Fruit fly (Drosophila melanogaster): ENCODE data around the gene mri.

mri gene

DNA sequence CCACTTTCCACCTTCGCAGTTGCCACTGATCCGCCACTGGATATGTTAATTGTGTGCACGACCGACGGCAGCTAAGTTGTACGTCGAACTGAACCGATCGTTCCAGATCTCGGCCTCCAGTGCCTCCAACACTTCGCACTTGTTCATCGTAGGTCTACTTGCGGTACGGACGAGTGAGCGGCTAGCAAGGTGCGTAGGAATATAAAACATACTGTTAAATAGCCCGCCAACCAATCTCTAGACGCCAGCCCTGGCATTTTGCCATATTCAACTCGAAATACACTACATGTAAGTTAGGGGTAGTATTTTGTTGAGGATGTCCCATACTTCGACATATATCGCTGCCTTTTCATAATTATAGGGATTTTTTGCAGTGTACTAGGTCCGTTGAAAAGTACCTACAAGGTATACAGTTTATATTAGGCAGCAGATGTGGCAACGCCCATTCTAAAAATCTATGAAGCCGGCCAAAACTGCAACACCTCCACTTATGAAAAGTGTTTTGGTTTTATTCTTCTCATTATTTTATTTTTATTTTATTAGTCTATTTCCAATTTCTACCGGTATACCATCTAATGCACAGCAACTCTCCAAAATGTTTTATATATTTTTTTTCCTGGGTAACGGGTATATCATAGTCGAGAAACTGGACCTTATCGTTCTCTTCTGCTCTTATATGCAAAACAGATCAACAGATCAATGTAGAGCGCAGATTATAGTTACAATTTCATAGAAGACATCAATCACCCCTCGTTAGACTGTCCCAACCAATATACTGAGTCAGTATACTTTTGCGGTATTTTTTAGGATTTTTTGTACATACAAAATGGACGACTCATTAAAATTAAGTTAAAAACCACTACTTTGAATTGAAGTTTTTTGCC is 23.3 kb downstream of the mri start, which contains the start of the genes pyx and CG33229 (continued):
- TF ChIP-seq CG13296 (GFP tag; optimal IDR thresholded peaks at IDR 0.05) = peak; percentile 77
- TF ChIP-seq dmrt99B (tag; optimal IDR thresholded peaks at IDR 0.05) = peak; percentile 81
- peak; percentile 80 for TF ChIP-seq Hmr (GFP tag; optimal IDR thresholded peaks at IDR 0.05)
- TF ChIP-seq maf-S (GFP tag; optimal IDR thresholded peaks at IDR 0.05) = peak; percentile 70
- TF ChIP-seq CG12155 (GFP tag; optimal IDR thresholded peaks at IDR 0.05) = peak; percentile 87
- peak; percentile 59 for TF ChIP-seq Xrp1 (GFP tag; IDR thresholded peaks at IDR 0.05)
- peak; percentile 37 for TF ChIP-seq BEAF-32 (GFP tag; optimal IDR thresholded peaks at IDR 0.05)
- TF ChIP-seq vnd (GFP tag; IDR thresholded peaks at IDR 0.05; ENCODE audit: partially characterized antibody) = no peak
- TF ChIP-seq CG2889 (GFP tag; IDR thresholded peaks at IDR 0.05) = peak; percentile 60; the same call in 2 of the 3 replicates
- peak; percentile 28 for TF ChIP-seq her (GFP tag; optimal IDR thresholded peaks at IDR 0.05)
- peak; percentile 72 for TF ChIP-seq CG11085 (GFP tag; IDR thresholded peaks at IDR 0.05)
- peak; percentile 78 for TF ChIP-seq CG10431 (GFP tag; optimal IDR thresholded peaks at IDR 0.05)
- peak; percentile 88 for TF ChIP-seq CG15269 (tag; optimal IDR thresholded peaks at IDR 0.05)
- TF ChIP-seq gcm2 (GFP tag; optimal IDR thresholded peaks at IDR 0.05) = peak; percentile 74
- TF ChIP-seq TFAM (GFP tag; optimal IDR thresholded peaks at IDR 0.05) = peak; percentile 31
- TF ChIP-seq Hr39 (optimal IDR thresholded peaks at IDR 0.05) = no peak
- 0 out of 2 replicates have a peak, but pooled peaks have one; percentile 11 for TF ChIP-seq CkIIα-i1 (GFP tag; IDR thresholded peaks at IDR 0.05)
- peak; percentile 59 for TF ChIP-seq Myb (GFP tag; optimal IDR thresholded peaks at IDR 0.05)
- TF ChIP-seq Atf6 (GFP tag; IDR thresholded peaks at IDR 0.05) = peak; percentile 75
- peak; percentile 20 for TF ChIP-seq CG9797 (GFP tag; optimal IDR thresholded peaks at IDR 0.05)
- TF ChIP-seq lab (GFP tag; optimal IDR thresholded peaks at IDR 0.05) = peak; percentile 84
- no peak for TF ChIP-seq CG2129 (GFP tag; IDR thresholded peaks at IDR 0.05; ENCODE audit: partially characterized antibody)
- TF ChIP-seq CG30020 (tag; optimal IDR thresholded peaks at IDR 0.05) = peak; percentile 59
- 0 out of 3 replicates have a peak, but pooled peaks have one; percentile 57 for TF ChIP-seq CG2199 (GFP tag; IDR thresholded peaks at IDR 0.05)
- TF ChIP-seq repo (GFP tag; optimal IDR thresholded peaks at IDR 0.05) = peak; percentile 57
- peak; percentile 57 for TF ChIP-seq CG18011 (GFP tag; optimal IDR thresholded peaks at IDR 0.05)
- no peak for TF ChIP-seq fd102C (GFP tag; optimal IDR thresholded peaks at IDR 0.05)
- TF ChIP-seq CG4424 (GFP tag; optimal IDR thresholded peaks at IDR 0.05) = peak; percentile 89
- TF ChIP-seq CG11093 (GFP tag; IDR thresholded peaks at IDR 0.05) = peak; percentile 75
- TF ChIP-seq lov (optimal IDR thresholded peaks at IDR 0.05) = no peak
- no peak for TF ChIP-seq lov (GFP tag; IDR thresholded peaks at IDR 0.05)
- TF ChIP-seq CG1832 (GFP tag; optimal IDR thresholded peaks at IDR 0.05) = no peak
- peak; percentile 77 for TF ChIP-seq ems (GFP tag; optimal IDR thresholded peaks at IDR 0.05)
- peak; percentile 96 for TF ChIP-seq CG2120 (GFP tag; optimal IDR thresholded peaks at IDR 0.05)
- peak; percentile 45 for TF ChIP-seq NK7.1 (GFP tag; optimal IDR thresholded peaks at IDR 0.05)
- TF ChIP-seq ssp (GFP tag; IDR thresholded peaks at IDR 0.05) = peak; percentile 80
- TF ChIP-seq chif (GFP tag; optimal IDR thresholded peaks at IDR 0.05) = peak; percentile 73 to 79
- no peak for TF ChIP-seq hbn (GFP tag; IDR thresholded peaks at IDR 0.05; ENCODE audit: partially characterized antibody)
- peak; percentile 61 for TF ChIP-seq Nf-YB (GFP tag; optimal IDR thresholded peaks at IDR 0.05)
- TF ChIP-seq CG6254 (GFP tag; optimal IDR thresholded peaks at IDR 0.05) = peak; percentile 33
- TF ChIP-seq CG7786 (GFP tag; optimal IDR thresholded peaks at IDR 0.05) = peak; percentile 83
- peak; percentile 55; the same call in 1 of the 2 replicates for TF ChIP-seq CG1024 (GFP tag; IDR thresholded peaks at IDR 0.05)
- TF ChIP-seq CG18619 (GFP tag; optimal IDR thresholded peaks at IDR 0.05) = peak; percentile 87
- no peak; the same call in 1 of the 2 replicates for TF ChIP-seq Lim3 (GFP tag; IDR thresholded peaks at IDR 0.05)
- TF ChIP-seq usp (GFP tag; optimal IDR thresholded peaks at IDR 0.05) = no peak
- TF ChIP-seq Ssrp (tag; optimal IDR thresholded peaks at IDR 0.05) = peak; percentile 82
- 0 out of 2 replicates have a peak, but pooled peaks have one; percentile 21 for TF ChIP-seq CG10959 (GFP tag; IDR thresholded peaks at IDR 0.05)
- TF ChIP-seq kah (GFP tag; optimal IDR thresholded peaks at IDR 0.05) = peak; percentile 39
- peak; percentile 92 for TF ChIP-seq sug (tag; optimal IDR thresholded peaks at IDR 0.05)

Data from whole organism, embryonic.